Worm (Caenorhabditis elegans): ENCODE results near the gene uba-1.
A peak's percentile ranks its signal among the peaks of the same experiment; 100 is the strongest.

The uba-1 gene

ce11 chrIV:10007758-10008157, 13.0 kb upstream of the uba-1 start (continued):
- TF ChIP-seq mep-1 (tag; optimal IDR thresholded peaks at IDR 0.05) (no peak), zfp-3 (GFP tag; conservative IDR thresholded peaks at IDR 0.05) (no peak), tra-1 (GFP tag; IDR thresholded peaks at IDR 0.05) (no peak), ceh-44 (GFP tag; IDR thresholded peaks at IDR 0.05) (no peak), zag-1 (tag; optimal IDR thresholded peaks at IDR 0.05) (no peak), unc-130 (GFP tag; optimal IDR thresholded peaks at IDR 0.05) (no peak), lin-13 (GFP tag; optimal IDR thresholded peaks at IDR 0.05) (no peak), gei-8 (GFP tag; optimal IDR thresholded peaks at IDR 0.05) (no peak), mdl-1 (tag; optimal IDR thresholded peaks at IDR 0.05) (peak; percentile 18 to 81), jun-1 (tag; optimal IDR thresholded peaks at IDR 0.05) (no peak), F44E2.7 (GFP tag; IDR thresholded peaks at IDR 0.05) (no peak), lir-3 (tag; optimal IDR thresholded peaks at IDR 0.05) (no peak), Y48G9A.11 (GFP tag; IDR thresholded peaks at IDR 0.05) (no peak), nhr-25 (tag; optimal IDR thresholded peaks at IDR 0.05; ENCODE audit: borderline replicate concordance, insufficient read depth) (no peak), lin-29 (GFP tag; IDR thresholded peaks at IDR 0.05) (no peak), dmd-8 (GFP tag; IDR thresholded peaks at IDR 0.05) (no peak), ZK546.5 (tag; optimal IDR thresholded peaks at IDR 0.05) (no peak), unc-62 (GFP tag; optimal IDR thresholded peaks at IDR 0.05 in 1 of 2) (no peak), unc-62 (tag; optimal IDR thresholded peaks at IDR 0.05) (no peak), nhr-102 (tag; optimal IDR thresholded peaks at IDR 0.05) (no peak), dpl-1 (GFP tag; optimal IDR thresholded peaks at IDR 0.05) (no peak), dmd-9 (GFP tag; IDR thresholded peaks at IDR 0.05) (no peak), nhr-76 (tag; optimal IDR thresholded peaks at IDR 0.05) (no peak), ceh-32 (tag; optimal IDR thresholded peaks at IDR 0.05; ENCODE audit: poor library complexity) (no peak), pqm-1 (tag; optimal IDR thresholded peaks at IDR 0.05) (no peak), lsy-2 (tag; optimal IDR thresholded peaks at IDR 0.05) (peak in 1 of 2 experiments; percentile 31), hlh-30 (tag; optimal IDR thresholded peaks at IDR 0.05; ENCODE audit: insufficient read depth) (peak; percentile 5), attf-4 (tag; optimal IDR thresholded peaks at IDR 0.05) (no peak), F37D6.2 (tag; optimal IDR thresholded peaks at IDR 0.05) (no peak), nhr-41 (GFP tag; IDR thresholded peaks at IDR 0.05) (no peak), php-3 (GFP tag; IDR thresholded peaks at IDR 0.05) (no peak), F10B5.3 (tag; optimal IDR thresholded peaks at IDR 0.05) (no peak), spr-3 (GFP tag; optimal IDR thresholded peaks at IDR 0.05) (no peak), F26F4.8 (GFP tag; conservative IDR thresholded peaks at IDR 0.05) (no peak), skn-1 (tag; optimal IDR thresholded peaks at IDR 0.05) (no peak), hif-1 (tag; optimal IDR thresholded peaks at IDR 0.05) (no peak), dmd-6 (GFP tag; IDR thresholded peaks at IDR 0.05) (no peak), unc-39 (tag; optimal IDR thresholded peaks at IDR 0.05) (no peak), lin-39 (tag; optimal IDR thresholded peaks at IDR 0.05) (no peak), zip-2 (tag; optimal IDR thresholded peaks at IDR 0.05) (no peak), fos-1 (tag; optimal IDR thresholded peaks at IDR 0.05) (no peak), Y105C5A.15 (GFP tag; IDR thresholded peaks at IDR 0.05) (no peak), cey-2 (tag; optimal IDR thresholded peaks at IDR 0.05; ENCODE audit: borderline replicate concordance, insufficient read depth) (no peak), aha-1 (tag) (no peak), nhr-10 (tag; optimal IDR thresholded peaks at IDR 0.05) (no peak), nhr-11 (tag; optimal IDR thresholded peaks at IDR 0.05) (no peak), ces-1 (GFP tag; optimal IDR thresholded peaks at IDR 0.05) (no peak), madf-5 (GFP tag; IDR thresholded peaks at IDR 0.05) (0 out of 4 replicates have a peak, but pooled peaks of 1 of the 2 experiments have one; percentile 16), nhr-237 (tag; optimal IDR thresholded peaks at IDR 0.05) (no peak), hmg-1.1 (GFP tag; IDR thresholded peaks at IDR 0.05) (0 out of 2 replicates have a peak, but pooled peaks have one; percentile 50), lin-15B (tag; optimal IDR thresholded peaks at IDR 0.05) (no peak), nhr-48 (tag; optimal IDR thresholded peaks at IDR 0.05) (no peak), tag-97 (GFP tag; IDR thresholded peaks at IDR 0.05) (no peak)
